Fruit fly (Drosophila melanogaster) S2 (cell line): ENCODE measurements around the gene abd-A.

Experiments
- CG8478 ChIP-seq: fragments of >200 bp; optimal IDR thresholded peaks from 2 replicates; lab custom pipeline; 2018
- CTCF ChIP-seq, 2 experiments: fragments of >200 bp; optimal IDR thresholded peaks; 2 replicates each; lab custom pipeline; 2018

- TF ChIP-seq CG8478, result no peak
- TF ChIP-seq CTCF (optimal IDR thresholded peaks at IDR 0.05; lab: Kevin White, UChicago), result no peak
Measured at dm6 chr3R:16811781-16812207, 18.1 kb downstream of the abd-A start.
